Worm (Caenorhabditis elegans) whole organism, L4 larva: ENCODE data around the gene fubl-2.

ENCODE experiments used
- F49E8.2 ChIP-seq: sonication (generic microtip); optimal IDR thresholded peaks from 2 replicates; lab custom pipeline; 2016; ENCODE audit warnings: missing compliant biosample characterization, mild to moderate bottlenecking, missing genetic modification characterization, borderline replicate concordance
- Y105C5A.15 ChIP-seq: fragments of 200-800 bp; sonication (Bioruptor generic); IDR thresholded peaks from 2 replicates; pipeline ENCODE4 v1.3.6; 2022; ENCODE audit warnings: missing genetic modification characterization, missing compliant biosample characterization
- Y48G9A.11 ChIP-seq: fragments of 200-800 bp; sonication (Bioruptor generic); IDR thresholded peaks from 2 replicates; pipeline ENCODE4 v1.3.6; 2022; ENCODE audit warnings: missing genetic modification reagents, missing genetic modification characterization, missing compliant biosample characterization
- Y75B8A.6 ChIP-seq: fragments of 200-800 bp; sonication (Bioruptor generic); IDR thresholded peaks from 2 replicates; pipeline ENCODE4 v1.3.6; 2022; ENCODE audit warnings: missing genetic modification reagents, missing genetic modification characterization, missing compliant biosample characterization
- ZK337.2 ChIP-seq: fragments of 200-800 bp; sonication (Bioruptor generic); IDR thresholded peaks from 2 replicates; pipeline ENCODE4 v1.3.6; 2022; ENCODE audit warnings: missing genetic modification reagents, missing genetic modification characterization, missing compliant biosample characterization
- aha-1 ChIP-seq: fragments of 150-350 bp; peaks from one replicate; lab custom pipeline; 2014; ENCODE audit warnings: missing biosample characterization, missing genetic modification characterization
- ceh-28 ChIP-seq: fragments of 150-350 bp; optimal IDR thresholded peaks from 2 replicates; lab custom pipeline; 2014; ENCODE audit warnings: missing biosample characterization, missing genetic modification reagents, missing genetic modification characterization
- ceh-32 ChIP-seq: sonication (generic microtip); optimal IDR thresholded peaks from 2 replicates; lab custom pipeline; 2016; ENCODE audit warnings: mild to moderate bottlenecking, missing genetic modification characterization, missing compliant biosample characterization; ENCODE audit not compliant: poor library complexity
- ceh-62 ChIP-seq: sonication (generic microtip); optimal IDR thresholded peaks from 2 replicates; lab custom pipeline; 2017; ENCODE audit warnings: missing biosample characterization, missing genetic modification characterization
- ceh-82 ChIP-seq: sonication (generic microtip); optimal IDR thresholded peaks from 2 replicates; lab custom pipeline; 2017; ENCODE audit warnings: missing biosample characterization, missing genetic modification characterization
- ces-1 ChIP-seq: fragments of 150-350 bp; sonication (generic microtip); optimal IDR thresholded peaks from 4 replicates; lab custom pipeline; 2014; ENCODE audit warnings: missing biosample characterization, missing genetic modification reagents, missing genetic modification characterization
- ctbp-1 ChIP-seq: fragments of 200-800 bp; sonication (Bioruptor generic); IDR thresholded peaks from 2 replicates; pipeline ENCODE4 v1.3.6; 2022; ENCODE audit warnings: missing genetic modification reagents, missing genetic modification characterization, missing compliant biosample characterization
- daf-16 ChIP-seq, 3 experiments: sonication (generic microtip); optimal IDR thresholded peaks; 2 replicates each; lab custom pipeline; 2016 to 2017; ENCODE audit warnings: missing genetic modification characterization in 3 of 3, missing genetic modification reagents in 3 of 3, mild to moderate bottlenecking in 2 of 3, missing compliant biosample characterization in 2 of 3, missing biosample characterization in 1 of 3, moderate library complexity in 1 of 3
- daf-19 ChIP-seq: fragments of 200-800 bp; sonication (Bioruptor generic); conservative IDR thresholded peaks from 2 replicates; pipeline ENCODE4 v1.3.6; 2022; ENCODE audit warnings: missing genetic modification characterization, missing compliant biosample characterization
- dmd-6 ChIP-seq: fragments of 200-800 bp; sonication (Bioruptor generic); IDR thresholded peaks from 2 replicates; pipeline ENCODE4 v1.3.6; 2022; ENCODE audit warnings: missing genetic modification reagents, missing genetic modification characterization, missing compliant biosample characterization
- duxl-1 ChIP-seq: sonication (generic microtip); optimal IDR thresholded peaks from 2 replicates; lab custom pipeline; 2016; ENCODE audit warnings: mild to moderate bottlenecking, missing genetic modification characterization, moderate library complexity, missing compliant biosample characterization; ENCODE audit not compliant: poor library complexity
- fos-1 ChIP-seq: fragments of 150-350 bp; optimal IDR thresholded peaks from 2 replicates; lab custom pipeline; 2014; ENCODE audit warnings: missing biosample characterization, missing genetic modification characterization
- gei-8 ChIP-seq: fragments of 200-800 bp; sonication (Bioruptor generic); optimal IDR thresholded peaks from 2 replicates; lab custom pipeline; 2018; ENCODE audit warnings: mild to moderate bottlenecking, missing genetic modification characterization, missing compliant biosample characterization
- hif-1 ChIP-seq, 2 experiments: sonication (generic microtip); optimal IDR thresholded peaks; 2 replicates each; lab custom pipeline; 2016 to 2017; ENCODE audit warnings: missing compliant biosample characterization in 2 of 2, missing genetic modification characterization in 2 of 2, missing genetic modification reagents in 2 of 2, missing genotype in 2 of 2, mild to moderate bottlenecking in 1 of 2
- hlh-11 ChIP-seq: fragments of 200-800 bp; sonication (Bioruptor generic); optimal IDR thresholded peaks from 2 replicates; lab custom pipeline; 2018; ENCODE audit warnings: mild to moderate bottlenecking, missing genetic modification characterization, missing compliant biosample characterization
- jun-1 ChIP-seq: fragments of 150-350 bp; optimal IDR thresholded peaks from 2 replicates; lab custom pipeline; 2014; ENCODE audit warnings: missing biosample characterization, missing genetic modification reagents, missing genetic modification characterization
- lin-1 ChIP-seq: fragments of 200-800 bp; sonication (Bioruptor generic); IDR thresholded peaks from 2 replicates; pipeline ENCODE4 v1.3.6; 2022; ENCODE audit warnings: missing genetic modification reagents, missing genetic modification characterization, missing compliant biosample characterization
- lin-38 ChIP-seq: fragments of 200-800 bp; sonication (Bioruptor generic); IDR thresholded peaks from 2 replicates; pipeline ENCODE4 v1.3.6; 2022; ENCODE audit warnings: missing genetic modification reagents, missing genetic modification characterization, missing compliant biosample characterization
- mdt-29 ChIP-seq: fragments of 200-800 bp; sonication (Bioruptor generic); IDR thresholded peaks from 2 replicates; pipeline ENCODE4 v1.3.6; 2022; ENCODE audit warnings: missing genetic modification reagents, missing genetic modification characterization, missing compliant biosample characterization
- nhr-10 ChIP-seq: fragments of 150-350 bp; optimal IDR thresholded peaks from 2 replicates; lab custom pipeline; 2014; ENCODE audit warnings: missing biosample characterization, missing genetic modification characterization
- nhr-11 ChIP-seq: fragments of 150-350 bp; optimal IDR thresholded peaks from 2 replicates; lab custom pipeline; 2014; ENCODE audit warnings: missing biosample characterization, missing genetic modification characterization
- nhr-237 ChIP-seq: sonication (generic microtip); optimal IDR thresholded peaks from 2 replicates; lab custom pipeline; 2017; ENCODE audit warnings: missing biosample characterization, missing genetic modification characterization
- nhr-25 ChIP-seq: sonication (generic microtip); optimal IDR thresholded peaks from 2 replicates; lab custom pipeline; 2017; ENCODE audit warnings: missing genetic modification characterization, mild to moderate bottlenecking, missing compliant biosample characterization, antibody characterized with exemption, moderate library complexity, borderline replicate concordance; ENCODE audit not compliant: insufficient read depth
- nhr-28 ChIP-seq: fragments of 150-350 bp; optimal IDR thresholded peaks from 2 replicates; lab custom pipeline; 2014; ENCODE audit warnings: missing biosample characterization, missing genetic modification characterization
- nhr-42 ChIP-seq: fragments of 200-800 bp; sonication (Bioruptor generic); IDR thresholded peaks from 2 replicates; pipeline ENCODE4 v1.3.6; 2022; ENCODE audit warnings: missing genetic modification characterization, missing compliant biosample characterization
- nhr-76 ChIP-seq: fragments of 150-350 bp; optimal IDR thresholded peaks from 2 replicates; lab custom pipeline; 2014; ENCODE audit warnings: missing biosample characterization, missing genetic modification characterization
- php-3 ChIP-seq: fragments of 200-800 bp; sonication (Bioruptor generic); IDR thresholded peaks from 2 replicates; pipeline ENCODE4 v1.3.6; 2022; ENCODE audit warnings: missing genetic modification reagents, missing genetic modification characterization, missing compliant biosample characterization
- pqm-1 ChIP-seq: sonication (generic microtip); optimal IDR thresholded peaks from 2 replicates; lab custom pipeline; 2017; ENCODE audit warnings: missing biosample characterization, missing genetic modification characterization
- snpc-1.2 ChIP-seq: fragments of 200-800 bp; sonication (Bioruptor generic); IDR thresholded peaks from 2 replicates; pipeline ENCODE4 v1.3.6; 2022; ENCODE audit warnings: missing genetic modification reagents, missing genetic modification characterization, missing compliant biosample characterization
- spr-1 ChIP-seq: sonication (generic microtip); optimal IDR thresholded peaks from 2 replicates; lab custom pipeline; 2016; ENCODE audit warnings: mild to moderate bottlenecking, missing genetic modification characterization, missing compliant biosample characterization
- spr-3 ChIP-seq: fragments of 200-800 bp; sonication (Bioruptor generic); optimal IDR thresholded peaks from 2 replicates; lab custom pipeline; 2018; ENCODE audit warnings: mild to moderate bottlenecking, missing genetic modification characterization, missing compliant biosample characterization
- tra-1 ChIP-seq: fragments of 200-800 bp; sonication (Bioruptor generic); IDR thresholded peaks from 2 replicates; pipeline ENCODE4 v1.3.6; 2022; ENCODE audit warnings: missing genetic modification reagents, missing genetic modification characterization, missing compliant biosample characterization
- unc-130 ChIP-seq: sonication (generic microtip); optimal IDR thresholded peaks from 2 replicates; lab custom pipeline; 2016; ENCODE audit warnings: missing genetic modification reagents, missing genetic modification characterization, missing compliant biosample characterization
- zag-1 ChIP-seq: fragments of 150-350 bp; optimal IDR thresholded peaks from 2 replicates; lab custom pipeline; 2014; ENCODE audit warnings: missing biosample characterization, missing genetic modification characterization
- ztf-11 ChIP-seq: fragments of 150-350 bp; optimal IDR thresholded peaks from 2 replicates; lab custom pipeline; 2014; ENCODE audit warnings: missing biosample characterization, missing genetic modification characterization

Gene fubl-2

ce11 chrIII:7106854-7107253 lies 19.3 kb upstream of the fubl-2 start:
- TF ChIP-seq php-3 (GFP tag; lab: Robert Waterston, UW) = no peak
- no peak for TF ChIP-seq ceh-82 (tag; lab: Kevin White, UChicago)
- no peak for TF ChIP-seq mdt-29 (GFP tag; lab: Robert Waterston, UW)
- no peak for TF ChIP-seq nhr-10
- no peak for TF ChIP-seq ZK337.2 (GFP tag; lab: Robert Waterston, UW)
- TF ChIP-seq Y105C5A.15 = no peak
- TF ChIP-seq daf-19 (GFP tag; lab: Robert Waterston, UW) = no peak
- no peak for TF ChIP-seq hif-1 (tag; optimal IDR thresholded peaks at IDR 0.05; lab: Kevin White, UChicago)
- no peak for TF ChIP-seq nhr-25 (tag; lab: Kevin White, UChicago)
- TF ChIP-seq daf-16 (GFP tag; optimal IDR thresholded peaks at IDR 0.05; lab: Kevin White, UChicago) = no peak
- peak; percentile 85 for TF ChIP-seq daf-16 (tag; optimal IDR thresholded peaks at IDR 0.05; lab: Kevin White, UChicago)
- TF ChIP-seq spr-3 (GFP tag; lab: Kevin White, UChicago) = no peak
- no peak for TF ChIP-seq ceh-62 (tag; lab: Kevin White, UChicago)
- 0 out of 2 replicates have a peak, but pooled peaks have one; percentile 21 for TF ChIP-seq lin-1 (GFP tag; lab: Robert Waterston, UW)
- TF ChIP-seq ces-1 (GFP tag; lab: Kevin White, UChicago) = no peak
- TF ChIP-seq tra-1 (GFP tag; lab: Robert Waterston, UW) = no peak
- peak; percentile 62 for TF ChIP-seq pqm-1 (tag; lab: Kevin White, UChicago)
- TF ChIP-seq Y75B8A.6 (GFP tag; lab: Robert Waterston, UW) = no peak
- no peak for TF ChIP-seq jun-1 (tag; lab: Kevin White, UChicago)
- TF ChIP-seq dmd-6 = peak; percentile 14; the same call in 1 of the 2 replicates
- TF ChIP-seq hlh-11 = peak; percentile 57
- no peak for TF ChIP-seq aha-1 (tag; lab: Kevin White, UChicago)
- no peak for TF ChIP-seq nhr-76 (tag; lab: Kevin White, UChicago)
- no peak for TF ChIP-seq gei-8 (GFP tag; lab: Kevin White, UChicago)
- peak; percentile 14 for TF ChIP-seq nhr-28 (tag; lab: Kevin White, UChicago)
- no peak for TF ChIP-seq unc-130 (GFP tag; lab: Kevin White, UChicago)
- TF ChIP-seq fos-1 (tag; lab: Kevin White, UChicago) = no peak
- TF ChIP-seq ztf-11 (tag; lab: Kevin White, UChicago) = no peak

DNA sequence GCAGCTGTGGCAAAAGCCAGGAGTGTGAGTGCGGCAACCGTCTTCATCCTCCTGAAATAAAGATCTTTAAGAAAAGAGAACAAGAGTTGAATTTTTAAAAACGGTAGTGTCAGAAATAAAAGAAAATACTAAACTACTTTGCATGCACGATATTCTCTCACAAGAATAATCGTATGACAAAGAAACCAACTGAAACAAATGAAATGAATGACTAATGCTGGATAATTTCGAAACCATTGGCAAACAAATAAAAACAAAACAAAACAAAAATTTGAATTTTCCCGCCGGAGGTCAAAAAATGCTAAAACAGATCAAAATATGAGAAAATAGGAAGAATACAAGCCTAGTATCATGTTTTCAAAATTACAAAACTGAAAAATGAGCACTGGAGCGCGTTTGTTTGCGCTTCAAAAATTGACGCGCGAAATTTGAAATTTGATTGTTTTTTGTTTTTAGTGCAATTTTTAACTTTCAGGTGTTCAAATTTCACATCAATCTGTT lies 16.4 kb upstream of the fubl-2 start, which contains the start of gene cpg-2:
cpg-2 (minus strand) TSS at position 51 of the 501 bp plus-strand sequence.
- TF ChIP-seq F49E8.2 (peak; percentile 82), daf-19 (GFP tag; lab: Robert Waterston, UW) (no peak), spr-1 (tag; lab: Kevin White, UChicago) (no peak), nhr-42 (GFP tag; lab: Robert Waterston, UW) (no peak), nhr-76 (tag; lab: Kevin White, UChicago) (no peak), ceh-32 (no peak), duxl-1 (tag; lab: Kevin White, UChicago) (no peak), pqm-1 (tag; lab: Kevin White, UChicago) (no peak), zag-1 (tag; lab: Kevin White, UChicago) (no peak), nhr-11 (tag; lab: Kevin White, UChicago) (no peak), nhr-25 (tag; lab: Kevin White, UChicago) (no peak), ceh-28 (tag; lab: Kevin White, UChicago) (no peak), Y48G9A.11 (peak; percentile 86), unc-130 (GFP tag; lab: Kevin White, UChicago) (peak; percentile 96), ctbp-1 (no peak), lin-38 (peak; percentile 90), snpc-1.2 (peak; percentile 39; the same call in 1 of the 2 replicates), nhr-237 (tag; lab: Kevin White, UChicago) (no peak)
